Fruit fly (Drosophila melanogaster): Measurements from ENCODE around the gene CG9698.
A peak's percentile ranks its signal among the peaks of the same experiment; 100 is the strongest.

CG9698 gene

DNA sequence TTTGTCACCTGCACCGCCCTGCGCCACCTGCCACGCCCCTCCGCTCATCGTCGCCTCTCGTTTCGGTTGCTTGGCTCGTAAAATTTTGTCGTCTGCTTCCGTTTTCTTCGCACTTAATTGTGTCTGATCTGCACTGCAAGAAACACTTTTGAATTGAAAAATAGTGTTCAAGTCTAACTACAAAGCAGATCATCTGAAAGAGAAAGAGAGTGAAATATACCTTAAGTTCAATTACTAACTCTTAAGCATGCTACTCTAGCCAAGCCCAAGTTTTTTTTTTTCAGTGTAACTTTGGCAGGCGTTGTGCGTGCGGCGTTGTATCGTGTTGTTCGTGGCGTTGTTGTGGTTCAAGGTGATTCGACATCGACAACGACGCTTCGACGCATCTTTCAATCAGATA is 25.6 kb downstream of the CG9698 start:
- peak; percentile 24 for TF ChIP-seq CG8632 (GFP tag; optimal IDR thresholded peaks at IDR 0.05)
- peak; percentile 40 for TF ChIP-seq dac (GFP tag; optimal IDR thresholded peaks at IDR 0.05)
- TF ChIP-seq CG8319 (GFP tag; optimal IDR thresholded peaks at IDR 0.05), result peak; percentile 22
- peak; percentile 79 for TF ChIP-seq CG11294 (GFP tag; IDR thresholded peaks at IDR 0.05)
- peak; percentile 52 for TF ChIP-seq Smox (GFP tag; optimal IDR thresholded peaks at IDR 0.05)
- peak; percentile 64 for TF ChIP-seq CG11902 (GFP tag; optimal IDR thresholded peaks at IDR 0.05)
- TF ChIP-seq acj6 (GFP tag; optimal IDR thresholded peaks at IDR 0.05), result peak; percentile 47
- peak; percentile 33 for TF ChIP-seq Sox102F (GFP tag; optimal IDR thresholded peaks at IDR 0.05)
- TF ChIP-seq CG8119 (GFP tag; IDR thresholded peaks at IDR 0.05), result peak; percentile 70
- TF ChIP-seq Hr39 (GFP tag; optimal IDR thresholded peaks at IDR 0.05), result peak; percentile 76
- peak; percentile 82 for TF ChIP-seq cyc (GFP tag; optimal IDR thresholded peaks at IDR 0.05)
- TF ChIP-seq Eip78C (GFP tag), result peak; percentile 78
- peak; percentile 56 for TF ChIP-seq topi (GFP tag; optimal IDR thresholded peaks at IDR 0.05)
- peak; percentile 37 for TF ChIP-seq spab (GFP tag; optimal IDR thresholded peaks at IDR 0.05)
- peak; percentile 81 for TF ChIP-seq CG15336 (GFP tag; IDR thresholded peaks at IDR 0.05)
- TF ChIP-seq Eip75B (GFP tag; optimal IDR thresholded peaks at IDR 0.05), result peak; percentile 54
- TF ChIP-seq CG4318 (GFP tag; optimal IDR thresholded peaks at IDR 0.05), result peak; percentile 46
- peak; percentile 42 for TF ChIP-seq Ets96B (tag; optimal IDR thresholded peaks at IDR 0.05)
- TF ChIP-seq CG3919 (GFP tag; optimal IDR thresholded peaks at IDR 0.05), result peak; percentile 74
- TF ChIP-seq CG3032 (tag; optimal IDR thresholded peaks at IDR 0.05), result no peak
- peak; percentile 55 for TF ChIP-seq CG6276 (GFP tag; optimal IDR thresholded peaks at IDR 0.05)
- TF ChIP-seq CG6808 (GFP tag; optimal IDR thresholded peaks at IDR 0.05), result peak; percentile 33
- TF ChIP-seq svp (GFP tag), result peak; percentile 69
- peak; percentile 64 for TF ChIP-seq CG32006 (GFP tag; optimal IDR thresholded peaks at IDR 0.05)
- no peak for TF ChIP-seq vri (GFP tag; optimal IDR thresholded peaks at IDR 0.05)
- peak; percentile 40 for TF ChIP-seq CG34406 (GFP tag; optimal IDR thresholded peaks at IDR 0.05)
- TF ChIP-seq fkh (GFP tag; optimal IDR thresholded peaks at IDR 0.05), result peak; percentile 51
- peak; percentile 51 for TF ChIP-seq CG1621 (tag; optimal IDR thresholded peaks at IDR 0.05)
- peak; percentile 58 for TF ChIP-seq CG10669 (GFP tag; optimal IDR thresholded peaks at IDR 0.05)
- TF ChIP-seq OdsH (GFP tag; optimal IDR thresholded peaks at IDR 0.05), result peak; percentile 69
- TF ChIP-seq Sox14 (GFP tag; optimal IDR thresholded peaks at IDR 0.05), result peak; percentile 58
- TF ChIP-seq CG6163 (GFP tag; IDR thresholded peaks at IDR 0.05), result peak; percentile 84
- no peak for TF ChIP-seq CG9139 (GFP tag; optimal IDR thresholded peaks at IDR 0.05)
- peak; percentile 58 for TF ChIP-seq CG6792 (GFP tag; optimal IDR thresholded peaks at IDR 0.05)
- peak; percentile 50 for TF ChIP-seq CG7368 (GFP tag; optimal IDR thresholded peaks at IDR 0.05)
- peak; percentile 68 for TF ChIP-seq CG31627 (GFP tag; optimal IDR thresholded peaks at IDR 0.05)
- no peak for TF ChIP-seq ss (GFP tag; optimal IDR thresholded peaks at IDR 0.05)
- peak; percentile 24 for TF ChIP-seq fd59A (GFP tag; optimal IDR thresholded peaks at IDR 0.05)
- peak; percentile 46 for TF ChIP-seq Sox15 (GFP tag; optimal IDR thresholded peaks at IDR 0.05)
- TF ChIP-seq Lpt (GFP tag; optimal IDR thresholded peaks at IDR 0.05), result peak; percentile 38
- no peak for TF ChIP-seq Eip93F (GFP tag; optimal IDR thresholded peaks at IDR 0.05)
- TF ChIP-seq Met (GFP tag; optimal IDR thresholded peaks at IDR 0.05), result peak; percentile 47
- TF ChIP-seq salr (GFP tag; optimal IDR thresholded peaks at IDR 0.05), result peak; percentile 33 to 55
- TF ChIP-seq achi (GFP tag; optimal IDR thresholded peaks at IDR 0.05), result peak; percentile 58
- peak; percentile 86 for TF ChIP-seq eg (GFP tag; IDR thresholded peaks at IDR 0.05)
- TF ChIP-seq Hr38 (GFP tag; optimal IDR thresholded peaks at IDR 0.05), result no peak
- TF ChIP-seq Gug (GFP tag; IDR thresholded peaks at IDR 0.05), result peak; percentile 79
- TF ChIP-seq dsx (GFP tag; optimal IDR thresholded peaks at IDR 0.05; ENCODE audit: poor library complexity, severe bottlenecking), result no peak
- peak; percentile 66 for TF ChIP-seq net (GFP tag; optimal IDR thresholded peaks at IDR 0.05)
- peak; percentile 55 for TF ChIP-seq CG10631 (GFP tag; optimal IDR thresholded peaks at IDR 0.05)
- TF ChIP-seq Blimp-1 (GFP tag; optimal IDR thresholded peaks at IDR 0.05), result peak; percentile 10
- peak; percentile 43 for TF ChIP-seq CG11762 (GFP tag; optimal IDR thresholded peaks at IDR 0.05; ENCODE audit: insufficient read depth)

All from whole organism, prepupa.